Worm (Caenorhabditis elegans) whole organism, L4 larva: Measurements from ENCODE around the gene srx-38.

ENCODE experiments used
- D1046.2 ChIP-seq: fragments of 200-800 bp; sonication (Bioruptor generic); IDR thresholded peaks from 2 replicates; pipeline ENCODE4 v1.3.6; 2022; ENCODE audit warnings: missing genetic modification characterization, missing compliant biosample characterization
- ceh-82 ChIP-seq: sonication (generic microtip); optimal IDR thresholded peaks from 2 replicates; lab custom pipeline; 2017; ENCODE audit warnings: missing biosample characterization, missing genetic modification characterization
- fos-1 ChIP-seq: fragments of 150-350 bp; optimal IDR thresholded peaks from 2 replicates; lab custom pipeline; 2014; ENCODE audit warnings: missing biosample characterization, missing genetic modification characterization
- nhr-237 ChIP-seq: sonication (generic microtip); optimal IDR thresholded peaks from 2 replicates; lab custom pipeline; 2017; ENCODE audit warnings: missing biosample characterization, missing genetic modification characterization
- nhr-76 ChIP-seq: fragments of 150-350 bp; optimal IDR thresholded peaks from 2 replicates; lab custom pipeline; 2014; ENCODE audit warnings: missing biosample characterization, missing genetic modification characterization

- no peak for TF ChIP-seq nhr-76
- no peak for TF ChIP-seq nhr-237
- TF ChIP-seq ceh-82 (tag; lab: Kevin White, UChicago) = no peak
- TF ChIP-seq D1046.2 = no peak
- no peak for TF ChIP-seq fos-1 (tag; lab: Kevin White, UChicago)
Observed at ce11 chrV:5164682-5165081, 9.3 kb upstream of the srx-38 start, which contains the start of gene abu-7.
